Worm (Caenorhabditis elegans) whole organism, L2 larva: ENCODE data around the gene fbxa-136.

Experiments
- mdl-1 ChIP-seq, 2 experiments: fragments of 150-350 bp in 1 of 2; sonication (generic microtip) in 1 of 2; optimal IDR thresholded peaks; 2 replicates each; lab custom pipeline; 2017; ENCODE audit warnings: missing biosample characterization in 2 of 2, missing genetic modification characterization in 2 of 2
- nhr-12 ChIP-seq: fragments of 150-350 bp; optimal IDR thresholded peaks from 2 replicates; lab custom pipeline; 2014; ENCODE audit warnings: missing biosample characterization, missing genetic modification characterization
- nhr-25 ChIP-seq: fragments of 150-350 bp; sonication (generic microtip); optimal IDR thresholded peaks from 3 replicates; lab custom pipeline; 2014; ENCODE audit warnings: missing biosample characterization, missing genetic modification characterization
- snpc-4 ChIP-seq: fragments of 150-350 bp; optimal IDR thresholded peaks from 2 replicates; lab custom pipeline; 2014; ENCODE audit warnings: missing biosample characterization, missing genetic modification characterization
- ztf-4 ChIP-seq: fragments of 150-350 bp; optimal IDR thresholded peaks from 2 replicates; lab custom pipeline; 2014; ENCODE audit warnings: missing biosample characterization, missing genetic modification characterization

DNA sequence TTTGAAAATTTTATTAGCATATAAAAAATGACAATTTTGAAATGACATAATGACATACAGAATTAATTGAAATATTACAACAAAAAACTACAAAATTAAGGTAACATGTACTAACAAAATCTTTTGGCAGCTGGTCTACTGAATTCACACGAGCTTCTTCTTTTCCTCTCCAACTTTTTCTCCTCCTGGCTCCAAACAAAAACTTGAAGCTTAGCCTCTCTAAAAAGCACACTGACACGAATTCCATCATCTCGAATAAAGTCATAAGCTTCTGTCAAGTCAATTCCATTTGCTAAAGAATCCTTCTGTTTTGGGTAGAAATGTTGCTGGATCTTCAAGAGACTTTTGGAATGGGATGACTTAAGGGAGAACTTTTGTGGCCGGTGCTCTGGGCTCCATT lies 30.6 kb downstream of the fbxa-136 start:
- TF ChIP-seq mdl-1 (tag; optimal IDR thresholded peaks at IDR 0.05; lab: Kevin White, UChicago) (no peak), nhr-12 (no peak), ztf-4 (no peak), nhr-25 (tag; lab: Kevin White, UChicago) (no peak), snpc-4 (tag; lab: Kevin White, UChicago) (no peak)
